Worm (Caenorhabditis elegans) whole organism, L1 larva: ENCODE results near the gene klo-1.
A peak's percentile ranks its signal among the peaks of the same experiment; 100 is the strongest.

Experiments
- aha-1 ChIP-seq: fragments of 150-350 bp; optimal IDR thresholded peaks from 2 replicates; lab custom pipeline; 2014; ENCODE audit warnings: missing biosample characterization, missing genetic modification characterization
- alr-1 ChIP-seq: fragments of 200-800 bp; sonication (Bioruptor generic); optimal IDR thresholded peaks from 2 replicates; lab custom pipeline; 2018; ENCODE audit warnings: borderline replicate concordance, mild to moderate bottlenecking, missing genetic modification characterization, missing compliant biosample characterization
- aly-2 ChIP-seq: fragments of 150-350 bp; optimal IDR thresholded peaks from 2 replicates; lab custom pipeline; 2014; ENCODE audit warnings: missing biosample characterization, missing genetic modification characterization
- blmp-1 ChIP-seq: fragments of 150-350 bp; optimal IDR thresholded peaks from 2 replicates; lab custom pipeline; 2014; ENCODE audit warnings: missing biosample characterization, missing genetic modification characterization
- ceh-82 ChIP-seq, 3 experiments: fragments of 150-350 bp in 1 of 3; sonication (generic microtip) in 2 of 3; optimal IDR thresholded peaks; 2 replicates each; lab custom pipeline; 2014 to 2017; ENCODE audit warnings: missing biosample characterization in 3 of 3, missing genetic modification characterization in 3 of 3
- ceh-88 ChIP-seq: fragments of 200-800 bp; sonication (Bioruptor generic); IDR thresholded peaks from 2 replicates; pipeline ENCODE4 v1.3.6; 2022; ENCODE audit warnings: missing genetic modification characterization, missing compliant biosample characterization
- ceh-90 ChIP-seq: sonication (generic microtip); optimal IDR thresholded peaks from 2 replicates; lab custom pipeline; 2016; ENCODE audit warnings: missing genetic modification characterization, missing compliant biosample characterization
- dsc-1 ChIP-seq: sonication (generic microtip); optimal IDR thresholded peaks from 2 replicates; lab custom pipeline; 2016; ENCODE audit warnings: mild to moderate bottlenecking, missing genetic modification characterization, missing compliant biosample characterization
- efl-1 ChIP-seq, 4 experiments: fragments of 150-350 bp; optimal IDR thresholded peaks in 3 of 4; peaks in 1 of 4; 1 replicate in 1 of 4; 2 replicates in 3 of 4; lab custom pipeline; 2014; ENCODE audit warnings: missing biosample characterization in 2 of 4, missing genetic modification characterization in 2 of 4, missing genetic modification reagents in 2 of 4
- egl-27 ChIP-seq, 2 experiments: fragments of 150-350 bp in 1 of 2; sonication (generic microtip); optimal IDR thresholded peaks; 3 replicates each; lab custom pipeline; 2017 to 2018; ENCODE audit warnings: missing biosample characterization in 2 of 2, missing genetic modification characterization in 2 of 2, missing genetic modification reagents in 2 of 2
- fkh-4 ChIP-seq: sonication (generic microtip); optimal IDR thresholded peaks from 2 replicates; lab custom pipeline; 2016; ENCODE audit warnings: missing compliant biosample characterization, missing genetic modification characterization, borderline replicate concordance
- hpl-2 ChIP-seq: fragments of 150-350 bp; optimal IDR thresholded peaks from 2 replicates; lab custom pipeline; 2014; ENCODE audit warnings: missing biosample characterization, missing genetic modification reagents, missing genetic modification characterization
- lin-35 ChIP-seq, 2 experiments: fragments of 150-350 bp; optimal IDR thresholded peaks; 2 replicates each; lab custom pipeline; 2014; ENCODE audit warnings: missing biosample characterization in 2 of 2, missing genetic modification characterization in 2 of 2, missing genetic modification reagents in 2 of 2
- lsy-2 ChIP-seq, 2 experiments: fragments of 150-350 bp; optimal IDR thresholded peaks; 2 replicates each; lab custom pipeline; 2014; ENCODE audit warnings: missing biosample characterization in 2 of 2, missing genetic modification characterization in 2 of 2
- mdl-1 ChIP-seq, 2 experiments: fragments of 150-350 bp; optimal IDR thresholded peaks; 2 replicates each; lab custom pipeline; 2014 to 2017; ENCODE audit warnings: missing biosample characterization in 2 of 2, missing genetic modification characterization in 2 of 2, inconsistent platforms in 1 of 2
- mef-2 ChIP-seq: fragments of 150-350 bp; optimal IDR thresholded peaks from 2 replicates; lab custom pipeline; 2014; ENCODE audit warnings: missing biosample characterization, missing genetic modification characterization
- nhr-11 ChIP-seq: fragments of 150-350 bp; optimal IDR thresholded peaks from 2 replicates; lab custom pipeline; 2014; ENCODE audit warnings: missing biosample characterization, missing genetic modification characterization
- nhr-12 ChIP-seq: sonication (generic microtip); optimal IDR thresholded peaks from 2 replicates; lab custom pipeline; 2017; ENCODE audit warnings: missing biosample characterization, missing genetic modification characterization
- nhr-19 ChIP-seq: fragments of 200-800 bp; sonication (Bioruptor generic); conservative IDR thresholded peaks from 2 replicates; pipeline ENCODE4 v1.3.6; 2022; ENCODE audit warnings: missing genetic modification characterization, missing compliant biosample characterization
- nhr-20 ChIP-seq: sonication (generic microtip); optimal IDR thresholded peaks from 2 replicates; lab custom pipeline; 2016; ENCODE audit warnings: mild to moderate bottlenecking, missing genetic modification characterization, missing compliant biosample characterization
- nhr-28 ChIP-seq: fragments of 150-350 bp; optimal IDR thresholded peaks from 2 replicates; lab custom pipeline; 2014; ENCODE audit warnings: missing biosample characterization, missing genetic modification characterization
- nhr-47 ChIP-seq: sonication (generic microtip); optimal IDR thresholded peaks from 2 replicates; lab custom pipeline; 2016; ENCODE audit warnings: mild to moderate bottlenecking, missing genetic modification characterization, moderate library complexity, missing compliant biosample characterization
- nhr-84 ChIP-seq: sonication (generic microtip); optimal IDR thresholded peaks from 2 replicates; lab custom pipeline; 2017; ENCODE audit warnings: missing biosample characterization, missing genetic modification characterization
- nhr-85 ChIP-seq: sonication (generic microtip); peaks from one replicate; lab custom pipeline; 2016; ENCODE audit warnings: missing genetic modification characterization, inconsistent platforms, missing compliant biosample characterization
- pax-3 ChIP-seq: fragments of 200-800 bp; sonication (Bioruptor generic); optimal IDR thresholded peaks from 2 replicates; lab custom pipeline; 2018; ENCODE audit warnings: mild to moderate bottlenecking, missing genetic modification characterization, moderate library complexity, missing compliant biosample characterization
- rnt-1 ChIP-seq: sonication (generic microtip); optimal IDR thresholded peaks from 2 replicates; lab custom pipeline; 2016; ENCODE audit warnings: mild to moderate bottlenecking, missing genetic modification characterization, moderate library complexity, missing compliant biosample characterization
- skn-1 ChIP-seq: fragments of 150-350 bp; optimal IDR thresholded peaks from 2 replicates; lab custom pipeline; 2014; ENCODE audit warnings: missing biosample characterization, missing genetic modification characterization
- sptf-1 ChIP-seq: fragments of 150-350 bp; optimal IDR thresholded peaks from 2 replicates; lab custom pipeline; 2014; ENCODE audit warnings: missing biosample characterization, missing genetic modification characterization
- sup-37 ChIP-seq: fragments of 200-800 bp; sonication (Bioruptor generic); optimal IDR thresholded peaks from 2 replicates; lab custom pipeline; 2018; ENCODE audit warnings: mild to moderate bottlenecking, missing genetic modification characterization, missing compliant biosample characterization
- tlp-1 ChIP-seq: fragments of 150-350 bp; optimal IDR thresholded peaks from 2 replicates; lab custom pipeline; 2014; ENCODE audit warnings: missing biosample characterization, missing genetic modification characterization
- unc-30 ChIP-seq: sonication (generic microtip); optimal IDR thresholded peaks from 2 replicates; lab custom pipeline; 2017; ENCODE audit warnings: missing biosample characterization, missing genetic modification characterization
- vab-15 ChIP-seq: sonication (generic microtip); optimal IDR thresholded peaks from 2 replicates; lab custom pipeline; 2017; ENCODE audit warnings: missing genotype, mild to moderate bottlenecking, missing genetic modification characterization, missing compliant biosample characterization
- zip-4 ChIP-seq: fragments of 200-800 bp; sonication (Bioruptor generic); optimal IDR thresholded peaks from 2 replicates; lab custom pipeline; 2018; ENCODE audit warnings: mild to moderate bottlenecking, missing genetic modification characterization, moderate library complexity, missing compliant biosample characterization

The klo-1 gene

ce11 chrIV:7759527-7759926 is 11.5 kb upstream of the klo-1 start, which contains the start of gene dsb-3:
Gene dsb-3 (minus strand): TSS chrIV:7759627.
- TF ChIP-seq nhr-20 (tag; lab: Kevin White, UChicago) (no peak), lin-35 (GFP tag; optimal IDR thresholded peaks at IDR 0.05; lab: Kevin White, UChicago) (no peak), vab-15 (no peak), rnt-1 (tag; lab: Kevin White, UChicago) (no peak)

ce11 chrIV:7757245-7757644 is 9.2 kb upstream of the klo-1 start, which contains the start of gene C46A5.4:
Gene C46A5.4 (minus strand): TSS chrIV:7757345.
- TF ChIP-seq fkh-4 (tag; lab: Kevin White, UChicago) (no peak), blmp-1 (tag; lab: Kevin White, UChicago) (no peak), pax-3 (tag; lab: Kevin White, UChicago) (no peak), nhr-84 (tag; lab: Kevin White, UChicago) (no peak), dsc-1 (tag; lab: Kevin White, UChicago) (no peak), lsy-2 (tag; optimal IDR thresholded peaks at IDR 0.05; lab: Kevin White, UChicago) (no peak), egl-27 (tag; optimal IDR thresholded peaks at IDR 0.05; lab: Kevin White, UChicago) (no peak), sptf-1 (tag; lab: Kevin White, UChicago) (no peak), mdl-1 (tag; optimal IDR thresholded peaks at IDR 0.05; lab: Kevin White, UChicago) (no peak), hpl-2 (GFP tag; lab: Kevin White, UChicago) (no peak), mef-2 (tag; lab: Kevin White, UChicago) (no peak), nhr-20 (tag; lab: Kevin White, UChicago) (no peak), ceh-88 (GFP tag; lab: Robert Waterston, UW) (no peak)

- TF ChIP-seq tlp-1 (tag; lab: Kevin White, UChicago) (no peak), nhr-12 (tag; lab: Kevin White, UChicago) (no peak), ceh-90 (tag; lab: Kevin White, UChicago) (no peak), alr-1 (tag; lab: Kevin White, UChicago) (no peak), unc-30 (no peak), nhr-28 (tag; lab: Kevin White, UChicago) (no peak), lin-35 (GFP tag; optimal IDR thresholded peaks at IDR 0.05; lab: Kevin White, UChicago) (no peak), mdl-1 (tag; optimal IDR thresholded peaks at IDR 0.05; lab: Kevin White, UChicago) (no peak), nhr-47 (no peak), aly-2 (tag; lab: Kevin White, UChicago) (no peak), ceh-82 (tag; optimal IDR thresholded peaks at IDR 0.05; lab: Kevin White, UChicago) (no peak), vab-15 (no peak), aha-1 (tag; lab: Kevin White, UChicago) (no peak), skn-1 (tag; lab: Kevin White, UChicago) (no peak), nhr-11 (tag; lab: Kevin White, UChicago) (no peak), sup-37 (GFP tag; lab: Kevin White, UChicago) (no peak)
Measured at ce11 chrIV:7754114-7754513, 6.1 kb upstream of the klo-1 start.

ce11 chrIV:7753108-7753507 is 5.1 kb upstream of the klo-1 start, which contains the start of gene col-14:
Gene col-14 (plus strand): TSS chrIV:7753408.
- no peak for TF ChIP-seq nhr-85 (tag; lab: Kevin White, UChicago)
- TF ChIP-seq efl-1 (optimal IDR thresholded peaks at IDR 0.05; lab: Kevin White, UChicago), result no peak
- TF ChIP-seq efl-1 (GFP tag; optimal IDR thresholded peaks at IDR 0.05 in 1 of 2; lab: Kevin White, UChicago), result peak in 1 of 2 experiments; percentile 14
- TF ChIP-seq nhr-19 (GFP tag; lab: Robert Waterston, UW), result no peak
- TF ChIP-seq vab-15, result no peak
- TF ChIP-seq zip-4 (GFP tag; lab: Kevin White, UChicago), result no peak

ce11 chrIV:7743539-7743938 is 4.5 kb downstream of the klo-1 start, which contains the start of gene npr-35:
Gene npr-35 (plus strand): TSS chrIV:7743839.
- TF ChIP-seq zip-4 (GFP tag; lab: Kevin White, UChicago), result no peak
